Worm (Caenorhabditis elegans): Measurements from ENCODE around the gene T28A11.22.

DNA sequence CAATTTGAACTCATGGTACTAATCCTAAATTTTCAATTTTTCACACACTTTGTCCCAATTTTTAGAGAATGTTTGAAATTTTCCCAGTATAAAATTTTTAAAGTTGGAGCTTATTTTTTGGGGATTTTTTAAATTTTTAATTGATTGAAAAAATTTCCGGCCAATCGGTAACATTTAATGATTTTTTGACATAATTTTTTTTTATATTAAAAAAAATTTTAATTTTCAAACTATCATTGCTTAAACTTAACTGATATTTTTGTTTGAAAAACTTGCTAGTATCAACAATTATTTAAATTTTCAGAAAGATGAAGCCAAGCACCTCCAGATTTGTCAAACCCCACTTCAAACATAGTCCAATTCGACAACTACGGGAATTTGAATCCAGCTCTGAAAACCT, at the start of gene T28A11.22:
- TF ChIP-seq lin-13 (tag; optimal IDR thresholded peaks at IDR 0.05) (no peak), pha-4 (tag; optimal IDR thresholded peaks at IDR 0.05) (no peak), snpc-4 (tag; optimal IDR thresholded peaks at IDR 0.05) (no peak), unc-120 (tag; optimal IDR thresholded peaks at IDR 0.05; ENCODE audit: poor library complexity, severe bottlenecking) (no peak), unc-39 (tag; optimal IDR thresholded peaks at IDR 0.05) (no peak), bed-3 (GFP tag; optimal IDR thresholded peaks at IDR 0.05) (no peak), blmp-1 (tag; optimal IDR thresholded peaks at IDR 0.05) (no peak), nhr-28 (tag; optimal IDR thresholded peaks at IDR 0.05) (no peak), ceh-83 (GFP tag; optimal IDR thresholded peaks at IDR 0.05) (no peak)

Data from whole organism, mixed stage, embryonic.